Fruit fly (Drosophila melanogaster): ENCODE data around the gene CG17721.

CG17721 gene

dm6 chr3R:11219883-11220282 lies 15.1 kb upstream of the CG17721 start, which contains the start of gene CG6689 (continued):
- TF ChIP-seq CG18619 (GFP tag; optimal IDR thresholded peaks at IDR 0.05) = no peak
- TF ChIP-seq gro (GFP tag; optimal IDR thresholded peaks at IDR 0.05) = peak; percentile 47
- TF ChIP-seq CG8478 (optimal IDR thresholded peaks at IDR 0.05) = no peak
- no peak for TF ChIP-seq CG11695 (GFP tag; IDR thresholded peaks at IDR 0.05)
- TF ChIP-seq stwl (tag; optimal IDR thresholded peaks at IDR 0.05) = peak; percentile 40
- no peak for TF ChIP-seq pan (optimal IDR thresholded peaks at IDR 0.05)
- TF ChIP-seq pan (GFP tag; optimal IDR thresholded peaks at IDR 0.05 in 1 of 2, IDR thresholded peaks at IDR 0.05 in 1 of 2) = no peak
- 0 out of 3 replicates have a peak, but pooled peaks have one; percentile 15 for TF ChIP-seq HLH4C (GFP tag; IDR thresholded peaks at IDR 0.05; ENCODE audit: partially characterized antibody)
- TF ChIP-seq Myb (GFP tag; optimal IDR thresholded peaks at IDR 0.05) = peak; percentile 86
- TF ChIP-seq al (GFP tag; IDR thresholded peaks at IDR 0.05) = no peak
- TF ChIP-seq nerfin-2 (GFP tag; IDR thresholded peaks at IDR 0.05; ENCODE audit: partially characterized antibody) = no peak
- TF ChIP-seq lbe (GFP tag; optimal IDR thresholded peaks at IDR 0.05) = no peak
- no peak for TF ChIP-seq CG2875 (GFP tag; optimal IDR thresholded peaks at IDR 0.05)
- TF ChIP-seq CG8944 (GFP tag; optimal IDR thresholded peaks at IDR 0.05) = no peak
- TF ChIP-seq CG42726 (GFP tag; IDR thresholded peaks at IDR 0.05; ENCODE audit: partially characterized antibody) = no peak
- TF ChIP-seq Neu2 (GFP tag; optimal IDR thresholded peaks at IDR 0.05; ENCODE audit: borderline replicate concordance) = no peak
- no peak for TF ChIP-seq ash1 (GFP tag; optimal IDR thresholded peaks at IDR 0.05)
- no peak for TF ChIP-seq vfl (GFP tag; optimal IDR thresholded peaks at IDR 0.05)
- TF ChIP-seq CG17802 (tag; optimal IDR thresholded peaks at IDR 0.05) = no peak
- no peak for TF ChIP-seq CG6254 (GFP tag; optimal IDR thresholded peaks at IDR 0.05)
- TF ChIP-seq CG4328 (GFP tag; optimal IDR thresholded peaks at IDR 0.05) = no peak
- TF ChIP-seq lola (GFP tag; optimal IDR thresholded peaks at IDR 0.05) = no peak
- no peak for TF ChIP-seq dmrt99B (tag; optimal IDR thresholded peaks at IDR 0.05)
- no peak for TF ChIP-seq hkb (optimal IDR thresholded peaks at IDR 0.05)
- TF ChIP-seq hkb (GFP tag; IDR thresholded peaks at IDR 0.05) = no peak
- TF ChIP-seq Ssrp (tag; optimal IDR thresholded peaks at IDR 0.05) = no peak
- peak; percentile 69 for TF ChIP-seq Dp (GFP tag; optimal IDR thresholded peaks at IDR 0.05)
- no peak for TF ChIP-seq sc (optimal IDR thresholded peaks at IDR 0.05)
- no peak for TF ChIP-seq sc (GFP tag; optimal IDR thresholded peaks at IDR 0.05)
- no peak for TF ChIP-seq Oaz (GFP tag; IDR thresholded peaks at IDR 0.05)
- no peak for TF ChIP-seq salm (tag; optimal IDR thresholded peaks at IDR 0.05)
- TF ChIP-seq CG9797 (GFP tag; optimal IDR thresholded peaks at IDR 0.05) = peak; percentile 88
- no peak for TF ChIP-seq bab2 (GFP tag; optimal IDR thresholded peaks at IDR 0.05)
- TF ChIP-seq CG16813 (GFP tag; IDR thresholded peaks at IDR 0.05; ENCODE audit: partially characterized antibody) = no peak
- no peak for TF ChIP-seq CG30403 (GFP tag; optimal IDR thresholded peaks at IDR 0.05)
- TF ChIP-seq Hmx (GFP tag; optimal IDR thresholded peaks at IDR 0.05) = peak; percentile 1
- TF ChIP-seq CG2678 (tag; optimal IDR thresholded peaks at IDR 0.05) = no peak
- TF ChIP-seq Awh (GFP tag; IDR thresholded peaks at IDR 0.05) = no peak
- TF ChIP-seq CG3847 (GFP tag; IDR thresholded peaks at IDR 0.05) = no peak
- TF ChIP-seq CG6272 (GFP tag; IDR thresholded peaks at IDR 0.05) = no peak
- TF ChIP-seq da (GFP tag; optimal IDR thresholded peaks at IDR 0.05) = no peak
- TF ChIP-seq ind (GFP tag; optimal IDR thresholded peaks at IDR 0.05) = no peak
- no peak for TF ChIP-seq CG30431 (GFP tag; optimal IDR thresholded peaks at IDR 0.05)
- TF ChIP-seq CG9932 (GFP tag; IDR thresholded peaks at IDR 0.05) = no peak
- TF ChIP-seq ATbp (GFP tag; optimal IDR thresholded peaks at IDR 0.05) = no peak
- TF ChIP-seq lov (optimal IDR thresholded peaks at IDR 0.05) = no peak
- TF ChIP-seq lov (GFP tag; IDR thresholded peaks at IDR 0.05) = peak; percentile 54; the same call in 1 of the 3 replicates
- no peak for TF ChIP-seq tx (GFP tag; optimal IDR thresholded peaks at IDR 0.05)
- TF ChIP-seq ac (GFP tag; optimal IDR thresholded peaks at IDR 0.05) = no peak
- no peak for TF ChIP-seq CG7372 (GFP tag; IDR thresholded peaks at IDR 0.05)
- no peak for TF ChIP-seq bigmax (GFP tag; optimal IDR thresholded peaks at IDR 0.05)
- TF ChIP-seq wor (GFP tag; IDR thresholded peaks at IDR 0.05) = no peak
- TF ChIP-seq CG18011 (GFP tag; optimal IDR thresholded peaks at IDR 0.05) = no peak
